Worm (Caenorhabditis elegans) whole organism, L4/young adult: Measurements from ENCODE around the gene M02E1.1.

Experiments
- dao-5 ChIP-seq: sonication (generic microtip); optimal IDR thresholded peaks from 2 replicates; lab custom pipeline; 2016; ENCODE audit warnings: missing genotype, missing genetic modification characterization, moderate library complexity, missing compliant biosample characterization
- him-1 ChIP-seq: sonication (generic microtip); optimal IDR thresholded peaks from 2 replicates; lab custom pipeline; 2016; ENCODE audit warnings: missing genotype, missing genetic modification reagents, missing genetic modification characterization, missing compliant biosample characterization

DNA sequence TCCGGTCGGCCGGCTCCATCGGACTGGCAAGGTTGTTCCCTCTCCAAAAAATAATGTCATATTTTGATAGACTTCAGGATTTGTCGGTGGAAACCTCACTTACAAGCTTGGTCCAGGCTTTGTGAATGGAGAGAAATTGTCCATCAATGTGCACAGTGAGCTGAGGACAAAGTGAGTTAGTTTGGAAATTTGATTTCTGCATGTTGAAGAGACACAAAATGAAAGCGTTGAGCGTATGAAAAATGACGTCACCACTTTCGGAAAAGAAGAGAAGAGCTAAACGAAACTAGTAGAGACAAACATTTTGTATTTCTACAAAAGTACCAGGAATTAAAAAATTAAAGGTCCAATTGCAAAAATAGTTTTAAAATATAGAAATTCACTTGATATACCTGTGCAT, 20.9 kb upstream of the M02E1.1 start:
- no peak for TF ChIP-seq him-1
- TF ChIP-seq dao-5 (tag; lab: Kevin White, UChicago), result no peak
